Worm (Caenorhabditis elegans) whole organism, L4 larva: Measurements from ENCODE around the gene ldh-1.

Source experiments
- ces-1 ChIP-seq: fragments of 150-350 bp; sonication (generic microtip); optimal IDR thresholded peaks from 4 replicates; lab custom pipeline; 2014; ENCODE audit warnings: missing biosample characterization, missing genetic modification reagents, missing genetic modification characterization
- fkh-10 ChIP-seq: fragments of 150-350 bp; optimal IDR thresholded peaks from 2 replicates; lab custom pipeline; 2014; ENCODE audit warnings: missing biosample characterization, missing genetic modification reagents, missing genetic modification characterization
- nhr-76 ChIP-seq: fragments of 150-350 bp; optimal IDR thresholded peaks from 2 replicates; lab custom pipeline; 2014; ENCODE audit warnings: missing biosample characterization, missing genetic modification characterization

- TF ChIP-seq nhr-76 (tag; lab: Kevin White, UChicago) (no peak), ces-1 (GFP tag; lab: Kevin White, UChicago) (no peak), fkh-10 (GFP tag; lab: Kevin White, UChicago) (no peak)
Observed at ce11 chrII:11688643-11689042, 35.4 kb upstream of the ldh-1 start, which contains the start of gene kel-1.
